Worm (Caenorhabditis elegans) whole organism, late embryonic: ENCODE data around the gene C44H9.5.

Experiments
- K02D7.2 ChIP-seq: sonication (generic microtip); optimal IDR thresholded peaks from 2 replicates; lab custom pipeline; 2017; ENCODE audit warnings: mild to moderate bottlenecking, missing genetic modification characterization, missing compliant biosample characterization
- ama-1 ChIP-seq: fragments of 150-350 bp; optimal IDR thresholded peaks from 2 replicates; lab custom pipeline; 2014
- ceh-34 ChIP-seq: sonication (generic microtip); optimal IDR thresholded peaks from 2 replicates; lab custom pipeline; 2016; ENCODE audit warnings: mild to moderate bottlenecking, missing genetic modification characterization, missing compliant biosample characterization
- ets-4 ChIP-seq: sonication (generic microtip); optimal IDR thresholded peaks from 2 replicates; lab custom pipeline; 2016; ENCODE audit warnings: missing genetic modification characterization, missing compliant biosample characterization
- fkh-10 ChIP-seq: fragments of 150-350 bp; optimal IDR thresholded peaks from 2 replicates; lab custom pipeline; 2014; ENCODE audit warnings: missing biosample characterization, missing genetic modification reagents, missing genetic modification characterization
- lim-6 ChIP-seq: sonication (generic microtip); optimal IDR thresholded peaks from 2 replicates; lab custom pipeline; 2016; ENCODE audit warnings: missing genetic modification characterization, missing compliant biosample characterization
- mec-3 ChIP-seq: sonication (generic microtip); optimal IDR thresholded peaks from 2 replicates; lab custom pipeline; 2016; ENCODE audit warnings: borderline replicate concordance, missing genetic modification characterization, missing compliant biosample characterization
- nfya-1 ChIP-seq: sonication (generic microtip); optimal IDR thresholded peaks from 2 replicates; lab custom pipeline; 2017; ENCODE audit warnings: missing genetic modification characterization, mild to moderate bottlenecking, missing compliant biosample characterization, antibody characterized with exemption, moderate library complexity
- npax-4 ChIP-seq: sonication (generic microtip); optimal IDR thresholded peaks from 2 replicates; lab custom pipeline; 2016; ENCODE audit warnings: missing genetic modification characterization, missing compliant biosample characterization
- pag-3 ChIP-seq: sonication (generic microtip); optimal IDR thresholded peaks from 2 replicates; lab custom pipeline; 2016; ENCODE audit warnings: missing compliant biosample characterization, missing genetic modification characterization, borderline replicate concordance
- rnt-1 ChIP-seq: sonication (generic microtip); optimal IDR thresholded peaks from 2 replicates; lab custom pipeline; 2016; ENCODE audit warnings: missing genetic modification characterization, missing compliant biosample characterization
- tbx-2 ChIP-seq: sonication (generic microtip); optimal IDR thresholded peaks from 2 replicates; lab custom pipeline; 2016; ENCODE audit warnings: missing genetic modification characterization, missing compliant biosample characterization

- TF ChIP-seq npax-4 (tag; lab: Kevin White, UChicago) (no peak), ets-4 (tag; lab: Kevin White, UChicago) (no peak), ceh-34 (tag; lab: Kevin White, UChicago) (no peak), ama-1 (lab: Kevin White, UChicago) (no peak), mec-3 (tag; lab: Kevin White, UChicago) (no peak), pag-3 (tag; lab: Kevin White, UChicago) (no peak), rnt-1 (no peak), nfya-1 (no peak), K02D7.2 (tag; lab: Kevin White, UChicago) (no peak), fkh-10 (GFP tag; lab: Kevin White, UChicago) (no peak), tbx-2 (tag; lab: Kevin White, UChicago) (no peak), lim-6 (tag; lab: Kevin White, UChicago) (no peak)
These were observed 18.3 kb upstream of the C44H9.5 start, which contains the start of gene nspg-1 for ce11 chrV:12867997-12868396.
